Fruit fly (Drosophila melanogaster) S2 (cell line): ENCODE measurements around the gene CG34337.

Experiments used
- CG8478 ChIP-seq: fragments of >200 bp; optimal IDR thresholded peaks from 2 replicates; lab custom pipeline; 2018
- CTCF ChIP-seq, 2 experiments: fragments of >200 bp; optimal IDR thresholded peaks; 2 replicates each; lab custom pipeline; 2018

DNA sequence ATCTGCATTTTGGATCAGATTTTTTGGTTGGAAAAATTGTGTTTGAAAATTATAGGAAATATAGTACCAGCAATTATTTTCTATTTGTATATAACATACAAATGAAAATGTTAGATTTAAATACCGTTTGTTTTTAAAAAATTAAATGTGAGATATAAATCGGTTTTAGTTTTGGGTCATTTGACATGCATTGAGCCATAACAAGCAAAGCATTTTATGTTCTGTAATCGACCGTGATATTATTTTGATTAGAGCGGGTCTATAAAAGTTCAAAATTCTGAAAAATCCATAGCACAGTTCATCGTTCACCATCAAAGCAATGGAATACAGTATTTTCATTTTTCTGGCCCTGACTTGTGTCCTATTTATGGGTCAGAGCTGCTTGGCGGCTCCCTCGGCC, at the start of gene CG34337:
- TF ChIP-seq CTCF (optimal IDR thresholded peaks at IDR 0.05; lab: Kevin White, UChicago): no peak
- no peak for TF ChIP-seq CG8478 (lab: Kevin White, UChicago)
